Fruit fly (Drosophila melanogaster): ENCODE data around the gene Rsph9.

Gene Rsph9

dm6 chr2L:17436500-17436899, 24.1 kb upstream of the Rsph9 start, which contains the start of gene CG33928:
Gene CG33928, minus strand, starts transcription at chr2L:17436600.
- TF ChIP-seq CG8159 (tag; optimal IDR thresholded peaks at IDR 0.05) (no peak), Ets98B (GFP tag; IDR thresholded peaks at IDR 0.05) (no peak), CG9948 (tag; optimal IDR thresholded peaks at IDR 0.05) (no peak), CG32121 (GFP tag; IDR thresholded peaks at IDR 0.05) (no peak), Pif1A (GFP tag; optimal IDR thresholded peaks at IDR 0.05) (no peak), CG10348 (GFP tag; IDR thresholded peaks at IDR 0.05) (no peak), CG13204 (GFP tag; optimal IDR thresholded peaks at IDR 0.05) (no peak)

dm6 chr2L:17433030-17433912, 20.8 kb upstream of the Rsph9 start, which contains the start of the genes Dif and CG5043:
Gene Dif, minus strand, starts transcription at chr2L:17433161.
Gene CG5043, plus strand, starts transcription at chr2L:17433862.
- TF ChIP-seq CG15710 (tag; optimal IDR thresholded peaks at IDR 0.05) (no peak), CG4496 (GFP tag; IDR thresholded peaks at IDR 0.05) (peak; percentile 46; the same call in 1 of the 3 replicates), CG8159 (tag; optimal IDR thresholded peaks at IDR 0.05) (no peak), CG17806 (tag; optimal IDR thresholded peaks at IDR 0.05) (no peak), EcR (GFP tag; optimal IDR thresholded peaks at IDR 0.05) (no peak), Ets98B (GFP tag; IDR thresholded peaks at IDR 0.05) (peak; percentile 36; the same call in 1 of the 2 replicates), CG8301 (tag; optimal IDR thresholded peaks at IDR 0.05) (no peak)

dm6 chr2L:17431359-17431675, 18.9 kb upstream of the Rsph9 start:
- TF ChIP-seq Pif1A (GFP tag; optimal IDR thresholded peaks at IDR 0.05) = peak; percentile 68
- TF ChIP-seq Snoo (tag; optimal IDR thresholded peaks at IDR 0.05) = peak; percentile 55
- no peak for TF ChIP-seq D1 (tag; optimal IDR thresholded peaks at IDR 0.05)
- TF ChIP-seq CG15710 (tag; optimal IDR thresholded peaks at IDR 0.05) = no peak
- peak; percentile 74 for TF ChIP-seq CG4496 (GFP tag; IDR thresholded peaks at IDR 0.05)
- TF ChIP-seq EcR (GFP tag; optimal IDR thresholded peaks at IDR 0.05) = no peak
- TF ChIP-seq CG10348 (GFP tag; IDR thresholded peaks at IDR 0.05) = no peak
- no peak for TF ChIP-seq CG34367 (tag; optimal IDR thresholded peaks at IDR 0.05)
- no peak for TF ChIP-seq gl (tag; optimal IDR thresholded peaks at IDR 0.05)
- peak; percentile 83 for TF ChIP-seq CG32121 (GFP tag; IDR thresholded peaks at IDR 0.05)
- peak; percentile 66 for TF ChIP-seq CG14655 (GFP tag; optimal IDR thresholded peaks at IDR 0.05)
- peak; percentile 48 for TF ChIP-seq CG8301 (tag; optimal IDR thresholded peaks at IDR 0.05)
- TF ChIP-seq rn (GFP tag; IDR thresholded peaks at IDR 0.05) = no peak
- no peak for TF ChIP-seq CG13204 (GFP tag; optimal IDR thresholded peaks at IDR 0.05)
- TF ChIP-seq CG9948 (tag; optimal IDR thresholded peaks at IDR 0.05) = peak; percentile 43
- no peak for TF ChIP-seq fd96Ca (GFP tag; IDR thresholded peaks at IDR 0.05)
- no peak for TF ChIP-seq CG12605 (GFP tag; IDR thresholded peaks at IDR 0.05)
- peak; percentile 59 for TF ChIP-seq CG8159 (tag; optimal IDR thresholded peaks at IDR 0.05)
- TF ChIP-seq CG17806 (tag; optimal IDR thresholded peaks at IDR 0.05) = no peak
- TF ChIP-seq Pif1B (GFP tag; optimal IDR thresholded peaks at IDR 0.05) = peak; percentile 67
- TF ChIP-seq Ets98B (GFP tag; IDR thresholded peaks at IDR 0.05) = peak; percentile 40; the same call in 1 of the 2 replicates

dm6 chr2L:17430602-17431358, 18.3 kb upstream of the Rsph9 start:
- no peak for TF ChIP-seq CG8301 (tag; optimal IDR thresholded peaks at IDR 0.05)
- TF ChIP-seq CG15710 (tag; optimal IDR thresholded peaks at IDR 0.05) = peak; percentile 75
- TF ChIP-seq CG8159 (tag; optimal IDR thresholded peaks at IDR 0.05) = no peak
- no peak for TF ChIP-seq Ets98B (GFP tag; IDR thresholded peaks at IDR 0.05)
- TF ChIP-seq fd96Ca (GFP tag; IDR thresholded peaks at IDR 0.05) = 0 out of 3 replicates have a peak, but pooled peaks have one; percentile 44
- TF ChIP-seq CG17806 (tag; optimal IDR thresholded peaks at IDR 0.05) = no peak
- TF ChIP-seq CG4496 (GFP tag; IDR thresholded peaks at IDR 0.05) = no peak
- no peak for TF ChIP-seq Snoo (tag; optimal IDR thresholded peaks at IDR 0.05)
- TF ChIP-seq CG34367 (tag; optimal IDR thresholded peaks at IDR 0.05) = peak; percentile 44
- TF ChIP-seq CG13204 (GFP tag; optimal IDR thresholded peaks at IDR 0.05) = no peak
- no peak for TF ChIP-seq rn (GFP tag; IDR thresholded peaks at IDR 0.05)
- TF ChIP-seq CG12605 (GFP tag; IDR thresholded peaks at IDR 0.05) = no peak
- no peak for TF ChIP-seq gl (tag; optimal IDR thresholded peaks at IDR 0.05)
- no peak for TF ChIP-seq CG14655 (GFP tag; optimal IDR thresholded peaks at IDR 0.05)
- peak; percentile 37 for TF ChIP-seq EcR (GFP tag; optimal IDR thresholded peaks at IDR 0.05)
- no peak for TF ChIP-seq Pif1A (GFP tag; optimal IDR thresholded peaks at IDR 0.05)
- peak; percentile 32 for TF ChIP-seq D1 (tag; optimal IDR thresholded peaks at IDR 0.05)
- no peak for TF ChIP-seq CG9948 (tag; optimal IDR thresholded peaks at IDR 0.05)
- TF ChIP-seq CG10348 (GFP tag; IDR thresholded peaks at IDR 0.05) = no peak
- no peak for TF ChIP-seq CG32121 (GFP tag; IDR thresholded peaks at IDR 0.05)
- TF ChIP-seq Pif1B (GFP tag; optimal IDR thresholded peaks at IDR 0.05) = no peak

- TF ChIP-seq gl (tag; optimal IDR thresholded peaks at IDR 0.05) (peak; percentile 86), D1 (tag; optimal IDR thresholded peaks at IDR 0.05) (peak; percentile 99), rn (GFP tag; IDR thresholded peaks at IDR 0.05) (peak; percentile 78), CG13204 (GFP tag; optimal IDR thresholded peaks at IDR 0.05) (peak; percentile 79), Snoo (tag; optimal IDR thresholded peaks at IDR 0.05) (peak; percentile 93), CG32121 (GFP tag; IDR thresholded peaks at IDR 0.05) (peak; percentile 88), CG9948 (tag; optimal IDR thresholded peaks at IDR 0.05) (peak; percentile 99), CG8159 (tag; optimal IDR thresholded peaks at IDR 0.05) (peak; percentile 99), CG14655 (GFP tag; optimal IDR thresholded peaks at IDR 0.05) (peak; percentile 95), Ets98B (GFP tag; IDR thresholded peaks at IDR 0.05) (peak; percentile 42; the same call in 1 of the 2 replicates), fd96Ca (GFP tag; IDR thresholded peaks at IDR 0.05) (peak; percentile 67; the same call in 2 of the 3 replicates), EcR (GFP tag; optimal IDR thresholded peaks at IDR 0.05) (peak; percentile 98), CG17806 (tag; optimal IDR thresholded peaks at IDR 0.05) (peak; percentile 99), CG34367 (tag; optimal IDR thresholded peaks at IDR 0.05) (peak; percentile 84), CG10348 (GFP tag; IDR thresholded peaks at IDR 0.05) (peak; percentile 53; the same call in 1 of the 2 replicates), CG15710 (tag; optimal IDR thresholded peaks at IDR 0.05) (peak; percentile 98), CG12605 (GFP tag; IDR thresholded peaks at IDR 0.05) (peak; percentile 89), CG4496 (GFP tag; IDR thresholded peaks at IDR 0.05) (peak; percentile 89), Pif1A (GFP tag; optimal IDR thresholded peaks at IDR 0.05) (peak; percentile 65), CG8301 (tag; optimal IDR thresholded peaks at IDR 0.05) (peak; percentile 93), Pif1B (GFP tag; optimal IDR thresholded peaks at IDR 0.05) (peak; percentile 42)
These were observed 17.6 kb upstream of the Rsph9 start for dm6 chr2L:17429788-17430587.

Measured in whole organism, pupa.